Fruit fly (Drosophila melanogaster) whole organism, embryonic: ENCODE measurements around the gene east.
A peak's percentile ranks its signal among the peaks of the same experiment; 100 is the strongest.

Source experiments
- ATbp ChIP-seq: fragments of 200-800 bp; sonication (Bioruptor generic); optimal IDR thresholded peaks from 2 replicates; lab custom pipeline; 2017; ENCODE audit warnings: missing biosample characterization, mild to moderate bottlenecking, missing genetic modification characterization, missing genetic modification reagents
- CG1024 ChIP-seq: fragments of 200-800 bp; sonication (Bioruptor generic); IDR thresholded peaks from 2 replicates; pipeline ENCODE4 v1.3.6; 2022; ENCODE audit warnings: missing biosample characterization, missing genetic modification characterization
- CG10543 ChIP-seq: fragments of 200-800 bp; sonication (Bioruptor generic); optimal IDR thresholded peaks from 3 replicates; lab custom pipeline; 2017; ENCODE audit warnings: missing biosample characterization, mild to moderate bottlenecking, missing genetic modification characterization, moderate library complexity
- CG10979 ChIP-seq: fragments of 200-800 bp; sonication (Bioruptor generic); optimal IDR thresholded peaks from 2 replicates; lab custom pipeline; 2018; ENCODE audit warnings: missing biosample characterization, mild to moderate bottlenecking, missing genetic modification characterization, moderate library complexity
- CG11723 ChIP-seq: fragments of 200-800 bp; sonication (Bioruptor generic); optimal IDR thresholded peaks from 2 replicates; lab custom pipeline; 2017; ENCODE audit warnings: missing biosample characterization, mild to moderate bottlenecking, missing genetic modification characterization
- CG14050 ChIP-seq: fragments of 200-800 bp; sonication (Bioruptor generic); IDR thresholded peaks from 3 replicates; pipeline ENCODE4 v1.3.6; 2022; ENCODE audit warnings: missing biosample characterization, missing genetic modification characterization
- CG15011 ChIP-seq: fragments of 200-800 bp; sonication (Bioruptor generic); optimal IDR thresholded peaks from 3 replicates; lab custom pipeline; 2018; ENCODE audit warnings: missing biosample characterization, mild to moderate bottlenecking, missing genetic modification characterization
- CG16813 ChIP-seq: fragments of 200-800 bp; sonication (Bioruptor generic); IDR thresholded peaks from 3 replicates; pipeline ENCODE4 v1.3.6; 2022; ENCODE audit warnings: missing biosample characterization, missing genetic modification characterization; ENCODE audit not compliant: partially characterized antibody
- CG18262 ChIP-seq: fragments of 200-800 bp; optimal IDR thresholded peaks from 3 replicates; lab custom pipeline; 2019; ENCODE audit warnings: missing biosample characterization, mild to moderate bottlenecking, missing genetic modification characterization, moderate library complexity
- CG2129 ChIP-seq: fragments of 200-800 bp; sonication (Bioruptor generic); IDR thresholded peaks from 2 replicates; pipeline ENCODE4 v1.3.6; 2022; ENCODE audit warnings: missing biosample characterization, missing genetic modification characterization; ENCODE audit not compliant: partially characterized antibody
- CG32532 ChIP-seq: fragments of 200-800 bp; sonication (Bioruptor generic); IDR thresholded peaks from 2 replicates; pipeline ENCODE4 v1.3.6; 2022; ENCODE audit warnings: missing biosample characterization, missing genetic modification characterization
- CG3281 ChIP-seq: fragments of 200-800 bp; sonication (Bioruptor generic); optimal IDR thresholded peaks from 3 replicates; lab custom pipeline; 2017; ENCODE audit warnings: missing biosample characterization, mild to moderate bottlenecking, missing genetic modification characterization
- CG34224 ChIP-seq: fragments of 200-800 bp; sonication (Bioruptor generic); IDR thresholded peaks from 3 replicates; pipeline ENCODE4 v1.3.6; 2022; ENCODE audit warnings: missing biosample characterization, missing genetic modification characterization; ENCODE audit not compliant: partially characterized antibody
- CG6272 ChIP-seq: fragments of 200-800 bp; sonication (Bioruptor generic); IDR thresholded peaks from 2 replicates; pipeline ENCODE4 v1.3.6; 2022; ENCODE audit warnings: missing biosample characterization, missing genetic modification characterization
- CG7556 ChIP-seq: fragments of 200-800 bp; sonication (Bioruptor generic); optimal IDR thresholded peaks from 2 replicates; lab custom pipeline; 2017; ENCODE audit warnings: missing biosample characterization, mild to moderate bottlenecking, missing genetic modification characterization
- CG9437 ChIP-seq: fragments of 200-800 bp; sonication (Bioruptor generic); optimal IDR thresholded peaks from 2 replicates; lab custom pipeline; 2018; ENCODE audit warnings: missing biosample characterization, mild to moderate bottlenecking, missing genetic modification characterization
- CG9727 ChIP-seq: fragments of 200-800 bp; sonication (Bioruptor generic); optimal IDR thresholded peaks from 3 replicates; lab custom pipeline; 2017; ENCODE audit warnings: missing biosample characterization, mild to moderate bottlenecking, missing genetic modification characterization
- CTCF ChIP-seq: fragments of 200-800 bp; sonication (Bioruptor generic); optimal IDR thresholded peaks from 2 replicates; lab custom pipeline; 2017; ENCODE audit warnings: missing biosample characterization, mild to moderate bottlenecking, missing genetic modification characterization, moderate library complexity
- Deaf1 ChIP-seq: fragments of 200-800 bp; optimal IDR thresholded peaks from 3 replicates; lab custom pipeline; 2019; ENCODE audit warnings: missing biosample characterization, mild to moderate bottlenecking, missing genetic modification characterization, moderate library complexity
- Doc3 ChIP-seq: fragments of 200-800 bp; sonication (Bioruptor generic); IDR thresholded peaks from 3 replicates; pipeline ENCODE4 v1.3.6; 2022; ENCODE audit warnings: missing biosample characterization, missing genetic modification characterization; ENCODE audit not compliant: partially characterized antibody
- Dp ChIP-seq: fragments of 200-800 bp; sonication (Bioruptor generic); optimal IDR thresholded peaks from 2 replicates; lab custom pipeline; 2018; ENCODE audit warnings: missing biosample characterization, mild to moderate bottlenecking, missing genetic modification characterization, moderate library complexity
- E2f2 ChIP-seq: fragments of 200-800 bp; sonication (Bioruptor generic); IDR thresholded peaks from 2 replicates; pipeline ENCODE4 v1.3.6; 2022; ENCODE audit warnings: missing biosample characterization, missing genetic modification characterization
- ERR ChIP-seq: fragments of 200-800 bp; sonication (Bioruptor generic); optimal IDR thresholded peaks from 2 replicates; lab custom pipeline; 2016; ENCODE audit warnings: missing biosample characterization, missing genetic modification characterization
- H2.0 ChIP-seq: fragments of 200-800 bp; sonication (Bioruptor generic); IDR thresholded peaks from 2 replicates; pipeline ENCODE4 v1.3.6; 2022; ENCODE audit warnings: missing biosample characterization, missing genetic modification characterization
- HLHmδ ChIP-seq: fragments of 200-800 bp; sonication (Bioruptor generic); optimal IDR thresholded peaks from 2 replicates; lab custom pipeline; 2018; ENCODE audit warnings: missing biosample characterization, mild to moderate bottlenecking, missing genetic modification characterization, moderate library complexity
- Hr39 ChIP-seq: fragments of >200 bp; optimal IDR thresholded peaks from 2 replicates; lab custom pipeline; 2017
- Lpt ChIP-seq: fragments of >200 bp; optimal IDR thresholded peaks from 2 replicates; lab custom pipeline; 2018; ENCODE audit warnings: missing biosample characterization, missing genetic modification characterization
- Med ChIP-seq: fragments of 200-800 bp; sonication (Bioruptor generic); peaks from one replicate; lab custom pipeline; 2016; ENCODE audit warnings: missing biosample characterization, missing genetic modification characterization, mild to moderate bottlenecking, inconsistent platforms, moderate library complexity
- NFAT ChIP-seq: fragments of 200-800 bp; sonication (Bioruptor generic); IDR thresholded peaks from 2 replicates; pipeline ENCODE4 v1.3.6; 2022; ENCODE audit warnings: missing biosample characterization, missing genetic modification characterization
- Neu2 ChIP-seq: fragments of 200-800 bp; sonication (Bioruptor generic); optimal IDR thresholded peaks from 3 replicates; lab custom pipeline; 2016; ENCODE audit warnings: missing biosample characterization, missing genetic modification characterization, borderline replicate concordance
- Opbp ChIP-seq: fragments of 200-800 bp; sonication (Bioruptor generic); IDR thresholded peaks from 3 replicates; pipeline ENCODE4 v1.3.6; 2022; ENCODE audit warnings: missing biosample characterization, missing genetic modification characterization; ENCODE audit not compliant: partially characterized antibody
- Trl ChIP-seq, 3 experiments: fragments of >200 bp in 2 of 3; fragments of 200-800 bp in 1 of 3; sonication (Bioruptor generic) in 1 of 3; optimal IDR thresholded peaks; 2 replicates in 1 of 3; 3 replicates in 2 of 3; lab custom pipeline; 2016 to 2017; ENCODE audit warnings: missing biosample characterization in 1 of 3, missing genetic modification characterization in 1 of 3
- az2 ChIP-seq: fragments of 200-800 bp; sonication (Bioruptor generic); optimal IDR thresholded peaks from 3 replicates; lab custom pipeline; 2016; ENCODE audit warnings: missing biosample characterization, missing genetic modification characterization
- bbx ChIP-seq: fragments of 200-800 bp; sonication (Bioruptor generic); IDR thresholded peaks from 2 replicates; pipeline ENCODE4 v1.3.6; 2022; ENCODE audit warnings: missing biosample characterization, missing genetic modification characterization; ENCODE audit not compliant: partially characterized antibody
- ci ChIP-seq: fragments of 200-800 bp; sonication (Bioruptor generic); IDR thresholded peaks from 3 replicates; pipeline ENCODE4 v1.3.6; 2022; ENCODE audit warnings: missing biosample characterization, missing genetic modification characterization
- crol ChIP-seq: fragments of 200-800 bp; sonication (Bioruptor generic); IDR thresholded peaks from 2 replicates; pipeline ENCODE4 v1.3.6; 2022; ENCODE audit warnings: missing biosample characterization, missing genetic modification characterization
- eve ChIP-seq, 2 experiments: fragments of >200 bp; optimal IDR thresholded peaks; 2 replicates each; lab custom pipeline; 2017; ENCODE audit warnings: missing biosample characterization in 2 of 2, missing genetic modification characterization in 2 of 2
- ewg ChIP-seq: fragments of 200-800 bp; sonication (Bioruptor generic); optimal IDR thresholded peaks from 3 replicates; lab custom pipeline; 2017; ENCODE audit warnings: mild to moderate bottlenecking, missing biosample characterization, missing genetic modification reagents, missing genetic modification characterization
- fru ChIP-seq: fragments of >200 bp; optimal IDR thresholded peaks from 2 replicates; lab custom pipeline; 2017
- ftz-f1 ChIP-seq: fragments of 200-800 bp; sonication (Bioruptor generic); optimal IDR thresholded peaks from 2 replicates; lab custom pipeline; 2016; ENCODE audit warnings: missing biosample characterization, missing genetic modification characterization
- hb ChIP-seq: fragments of 200-800 bp; sonication (Bioruptor generic); IDR thresholded peaks from 3 replicates; pipeline ENCODE4 v1.3.6; 2022; ENCODE audit warnings: missing biosample characterization, missing genetic modification characterization; ENCODE audit not compliant: partially characterized antibody
- lmd ChIP-seq: fragments of 200-800 bp; sonication (Bioruptor generic); IDR thresholded peaks from 2 replicates; pipeline ENCODE4 v1.3.6; 2022; ENCODE audit warnings: missing biosample characterization, missing genetic modification characterization
- mld ChIP-seq: fragments of 200-800 bp; sonication (Bioruptor generic); IDR thresholded peaks from 3 replicates; pipeline ENCODE4 v1.3.6; 2022; ENCODE audit warnings: missing biosample characterization, missing genetic modification characterization; ENCODE audit not compliant: partially characterized antibody
- nmo ChIP-seq: fragments of 200-800 bp; sonication (Bioruptor generic); optimal IDR thresholded peaks from 2 replicates; lab custom pipeline; 2018; ENCODE audit warnings: missing biosample characterization, mild to moderate bottlenecking, missing genetic modification characterization, moderate library complexity
- psq ChIP-seq: fragments of 200-800 bp; sonication (Bioruptor generic); optimal IDR thresholded peaks from 2 replicates; lab custom pipeline; 2017; ENCODE audit warnings: missing biosample characterization, missing genetic modification characterization
- pzg ChIP-seq: fragments of 200-800 bp; sonication (Bioruptor generic); optimal IDR thresholded peaks from 3 replicates; lab custom pipeline; 2018; ENCODE audit warnings: missing biosample characterization, mild to moderate bottlenecking, missing genetic modification characterization, moderate library complexity
- sr ChIP-seq: fragments of 200-800 bp; sonication (Bioruptor generic); IDR thresholded peaks from 3 replicates; pipeline ENCODE4 v1.3.6; 2022; ENCODE audit warnings: missing biosample characterization, missing genetic modification characterization
- tgo ChIP-seq: fragments of 200-800 bp; sonication (Bioruptor generic); IDR thresholded peaks from 3 replicates; pipeline ENCODE4 v1.3.6; 2022; ENCODE audit warnings: missing biosample characterization, missing genetic modification characterization
- zen2 ChIP-seq: fragments of 200-800 bp; sonication (Bioruptor generic); IDR thresholded peaks from 3 replicates; pipeline ENCODE4 v1.3.6; 2022; ENCODE audit warnings: missing biosample characterization, missing genetic modification characterization; ENCODE audit not compliant: partially characterized antibody

Gene east

dm6 chrX:2061119-2061518 is 50.5 kb downstream of the east start (continued):
- TF ChIP-seq CG15011 (GFP tag; lab: Kevin White, UChicago) (peak; percentile 35), Trl (optimal IDR thresholded peaks at IDR 0.05; lab: Kevin White, UChicago) (no peak), Trl (GFP tag; optimal IDR thresholded peaks at IDR 0.05; lab: Kevin White, UChicago) (peak; percentile 17), ATbp (peak; percentile 44), CG9727 (GFP tag; lab: Kevin White, UChicago) (peak; percentile 48), CG14050 (GFP tag; lab: Robert Waterston, UW) (no peak)
- TF ChIP-seq, all 482 proteins: peak for 163

dm6 chrX:2061849-2062248 is 51.2 kb downstream of the east start, which contains the start of gene Sik2:
Gene Sik2 (minus strand): TSS chrX:2061915.
- TF ChIP-seq CG10543 (GFP tag; lab: Kevin White, UChicago) (no peak), lmd (GFP tag; lab: Robert Waterston, UW) (no peak), Med (GFP tag; lab: Kevin White, UChicago) (peak; percentile 63), ftz-f1 (GFP tag; lab: Kevin White, UChicago) (no peak), CG1024 (no peak), eve (GFP tag; optimal IDR thresholded peaks at IDR 0.05; lab: Kevin White, UChicago) (no peak), CG6272 (GFP tag; lab: Robert Waterston, UW) (no peak), sr (GFP tag; lab: Robert Waterston, UW) (0 out of 3 replicates have a peak, but pooled peaks have one; percentile 19), NFAT (GFP tag; lab: Robert Waterston, UW) (no peak), crol (GFP tag; lab: Robert Waterston, UW) (0 out of 2 replicates have a peak, but pooled peaks have one; percentile 41), psq (GFP tag; lab: Kevin White, UChicago) (no peak), fru (lab: Kevin White, UChicago) (no peak), CG9437 (GFP tag; lab: Kevin White, UChicago) (no peak), ewg (GFP tag; lab: Kevin White, UChicago) (peak; percentile 88), zen2 (GFP tag; lab: Robert Waterston, UW) (no peak), Deaf1 (tag; lab: Kevin White, UChicago) (peak; percentile 18), CG32532 (GFP tag; lab: Robert Waterston, UW) (peak; percentile 17; the same call in 1 of the 2 replicates), CG3281 (GFP tag; lab: Kevin White, UChicago) (no peak), ci (GFP tag; lab: Robert Waterston, UW) (no peak), ERR (GFP tag; lab: Kevin White, UChicago) (no peak), Dp (peak; percentile 48), E2f2 (peak; percentile 66), pzg (GFP tag; lab: Kevin White, UChicago) (peak; percentile 25), Neu2 (GFP tag; lab: Kevin White, UChicago) (no peak), H2.0 (GFP tag; lab: Robert Waterston, UW) (no peak), CTCF (GFP tag; lab: Kevin White, UChicago) (no peak)

- TF ChIP-seq CG18262 (tag; lab: Kevin White, UChicago) (no peak), Opbp (peak; percentile 85), CG34224 (peak; percentile 99), Lpt (GFP tag; lab: Kevin White, UChicago) (no peak), bbx (GFP tag; lab: Robert Waterston, UW) (peak; percentile 91), nmo (GFP tag; lab: Kevin White, UChicago) (peak; percentile 9), CG10979 (tag; lab: Kevin White, UChicago) (no peak), HLHmδ (GFP tag; lab: Kevin White, UChicago) (no peak), CG2129 (peak; percentile 91), Hr39 (lab: Kevin White, UChicago) (no peak), hb (GFP tag; lab: Robert Waterston, UW) (peak; percentile 91), CG16813 (peak; percentile 88), mld (peak; percentile 77), az2 (GFP tag; lab: Kevin White, UChicago) (no peak), CG11723 (GFP tag; lab: Kevin White, UChicago) (no peak), CG7556 (GFP tag; lab: Kevin White, UChicago) (no peak), Doc3 (peak; percentile 95), tgo (GFP tag; lab: Robert Waterston, UW) (no peak)
These were observed 54.4 kb downstream of the east start, which contains the start of gene CG4281 for dm6 chrX:2065073-2065472. Gene CG4281 (minus strand): TSS chrX:2065142.
